Worm (Caenorhabditis elegans): Measurements from ENCODE around the gene K06H6.4.

- TF ChIP-seq ama-1 (optimal IDR thresholded peaks at IDR 0.05) = no peak
- TF ChIP-seq nhr-11 (tag; optimal IDR thresholded peaks at IDR 0.05) = no peak
- no peak for TF ChIP-seq che-1 (tag; optimal IDR thresholded peaks at IDR 0.05)
- no peak for TF ChIP-seq mec-3 (tag; optimal IDR thresholded peaks at IDR 0.05; ENCODE audit: borderline replicate concordance)
- TF ChIP-seq ceh-19 (GFP tag; optimal IDR thresholded peaks at IDR 0.05) = no peak
- no peak for TF ChIP-seq pha-2 (tag; optimal IDR thresholded peaks at IDR 0.05)
- no peak for TF ChIP-seq pax-1 (tag; optimal IDR thresholded peaks at IDR 0.05)
- no peak for TF ChIP-seq elt-2 (tag; optimal IDR thresholded peaks at IDR 0.05)
- no peak for TF ChIP-seq K09A11.1 (tag; optimal IDR thresholded peaks at IDR 0.05; ENCODE audit: insufficient read depth)
- TF ChIP-seq pha-4 (tag; optimal IDR thresholded peaks at IDR 0.05) = no peak
- TF ChIP-seq sdc-2 (tag; optimal IDR thresholded peaks at IDR 0.05) = no peak
Observed at ce11 chrV:609671-610070, 30.6 kb downstream of the K06H6.4 start, which contains the start of gene srlf-36.

Data from whole organism, late embryonic.